Fruit fly (Drosophila melanogaster): Measurements from ENCODE around the gene spd-2.

The spd-2 gene

DNA sequence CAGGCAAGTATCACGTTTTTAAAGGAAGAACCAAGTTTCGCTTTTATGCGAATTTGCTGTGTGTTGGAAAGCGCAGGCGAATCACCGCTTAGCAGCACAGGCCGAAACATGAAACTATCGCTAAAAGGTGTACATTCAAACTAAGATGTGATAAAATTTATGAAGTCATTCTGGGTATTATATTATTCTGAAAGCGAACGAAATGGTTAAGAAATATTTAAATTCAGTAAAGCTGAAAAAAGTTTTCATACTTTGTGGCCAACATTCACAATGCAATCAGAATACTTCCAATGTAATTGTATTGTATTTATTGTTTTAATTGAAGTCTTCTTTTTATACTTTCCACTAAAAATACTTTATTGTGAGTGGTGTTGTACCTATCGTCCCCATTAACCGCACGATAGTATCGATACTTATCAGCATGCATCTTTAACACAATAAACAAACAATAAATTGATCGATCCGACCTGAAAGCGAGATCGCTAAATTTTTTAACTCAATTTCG is 13.6 kb downstream of the spd-2 start, which contains the start of gene Smn:
Gene Smn (minus strand): TSS at position 347 of the 505 bp plus-strand sequence.
- TF ChIP-seq CrebA (GFP tag; optimal IDR thresholded peaks at IDR 0.05; ENCODE audit: borderline replicate concordance) (no peak), h (GFP tag; optimal IDR thresholded peaks at IDR 0.05) (peak; percentile 65), lola (GFP tag; optimal IDR thresholded peaks at IDR 0.05) (no peak), N (GFP tag; optimal IDR thresholded peaks at IDR 0.05) (no peak), jim (GFP tag; optimal IDR thresholded peaks at IDR 0.05) (no peak), Sp1 (GFP tag; optimal IDR thresholded peaks at IDR 0.05) (peak; percentile 40), Abd-B (GFP tag; optimal IDR thresholded peaks at IDR 0.05) (no peak), Dif (GFP tag; optimal IDR thresholded peaks at IDR 0.05; ENCODE audit: partially characterized antibody) (no peak), Mio (GFP tag; optimal IDR thresholded peaks at IDR 0.05) (no peak), rgr (GFP tag; optimal IDR thresholded peaks at IDR 0.05) (peak; percentile 78), Myc (optimal IDR thresholded peaks at IDR 0.05) (peak; percentile 15), usp (GFP tag; optimal IDR thresholded peaks at IDR 0.05) (no peak), Jra (GFP tag; optimal IDR thresholded peaks at IDR 0.05) (peak; percentile 85), woc (GFP tag; optimal IDR thresholded peaks at IDR 0.05) (peak; percentile 70), CG32264 (GFP tag; optimal IDR thresholded peaks at IDR 0.05) (peak; percentile 55), sv (GFP tag; optimal IDR thresholded peaks at IDR 0.05) (no peak), pan (optimal IDR thresholded peaks at IDR 0.05) (no peak), fru (GFP tag; optimal IDR thresholded peaks at IDR 0.05) (peak; percentile 73), brk (GFP tag; optimal IDR thresholded peaks at IDR 0.05) (no peak), CG9705 (GFP tag; optimal IDR thresholded peaks at IDR 0.05) (peak; percentile 21), Hr78 (GFP tag; optimal IDR thresholded peaks at IDR 0.05) (no peak), ey (GFP tag; optimal IDR thresholded peaks at IDR 0.05) (peak; percentile 63), Vsx2 (GFP tag; optimal IDR thresholded peaks at IDR 0.05; ENCODE audit: partially characterized antibody) (no peak), Hr83 (GFP tag; optimal IDR thresholded peaks at IDR 0.05; ENCODE audit: poor library complexity, severe bottlenecking) (no peak), HLH106 (tag; optimal IDR thresholded peaks at IDR 0.05) (peak; percentile 64), psq (GFP tag; optimal IDR thresholded peaks at IDR 0.05) (peak; percentile 57), GATAd (GFP tag; optimal IDR thresholded peaks at IDR 0.05) (no peak), Dfd (GFP tag; optimal IDR thresholded peaks at IDR 0.05) (no peak), br (GFP tag; optimal IDR thresholded peaks at IDR 0.05) (peak; percentile 76), dl (GFP tag; optimal IDR thresholded peaks at IDR 0.05; ENCODE audit: insufficient read depth in 1 of 2, partially characterized antibody in 2 of 2) (no peak), dmrt93B (GFP tag; optimal IDR thresholded peaks at IDR 0.05) (peak; percentile 59), Rel (GFP tag; optimal IDR thresholded peaks at IDR 0.05) (no peak), Rel (tag; optimal IDR thresholded peaks at IDR 0.05) (peak; percentile 84), dsf (GFP tag; optimal IDR thresholded peaks at IDR 0.05; ENCODE audit: borderline replicate concordance) (peak; percentile 39), tai (GFP tag; optimal IDR thresholded peaks at IDR 0.05) (no peak), Hnf4 (GFP tag; optimal IDR thresholded peaks at IDR 0.05) (peak; percentile 85), sage (GFP tag; optimal IDR thresholded peaks at IDR 0.05) (no peak), foxo (GFP tag; optimal IDR thresholded peaks at IDR 0.05) (peak in 1 of 2 experiments; percentile 83), OdsH (GFP tag; optimal IDR thresholded peaks at IDR 0.05) (peak; percentile 66)

dm6 chr3L:16580049-16580448 is 14.8 kb downstream of the spd-2 start, which contains the start of gene nxf2:
nxf2 (minus strand) TSS chr3L:16580306.
- TF ChIP-seq Hnf4 (GFP tag; optimal IDR thresholded peaks at IDR 0.05) (peak; percentile 42), GATAd (GFP tag; optimal IDR thresholded peaks at IDR 0.05) (no peak), HLH106 (tag; optimal IDR thresholded peaks at IDR 0.05) (peak; percentile 14)

All from whole organism, wandering third instar larva.